Fruit fly (Drosophila melanogaster): Measurements from ENCODE around the gene sog.

The sog gene

dm6 chrX:15594230-15594857 is 38.9 kb downstream of the sog start (continued):
- peak; percentile 66; the same call in 1 of the 3 replicates for TF ChIP-seq CG3726 (GFP tag; IDR thresholded peaks at IDR 0.05)
- TF ChIP-seq tin (GFP tag; optimal IDR thresholded peaks at IDR 0.05), result peak; percentile 29
- TF ChIP-seq Hand (GFP tag; optimal IDR thresholded peaks at IDR 0.05), result no peak
- peak; percentile 11 for TF ChIP-seq dmrt11E (tag; optimal IDR thresholded peaks at IDR 0.05)
- TF ChIP-seq ato (GFP tag; IDR thresholded peaks at IDR 0.05; ENCODE audit: partially characterized antibody), result peak; percentile 29; the same call in 1 of the 2 replicates
- TF ChIP-seq Trl (optimal IDR thresholded peaks at IDR 0.05), result peak in 1 of 2 experiments; percentile 24
- no peak for TF ChIP-seq Trl (GFP tag; optimal IDR thresholded peaks at IDR 0.05)
- peak; percentile 52 for TF ChIP-seq Sox102F (GFP tag; optimal IDR thresholded peaks at IDR 0.05)
- TF ChIP-seq NC2β (GFP tag; optimal IDR thresholded peaks at IDR 0.05), result peak; percentile 21
- no peak for TF ChIP-seq ab (GFP tag; optimal IDR thresholded peaks at IDR 0.05)
- no peak for TF ChIP-seq CG18619 (GFP tag; optimal IDR thresholded peaks at IDR 0.05)
- TF ChIP-seq CG8924 (tag; optimal IDR thresholded peaks at IDR 0.05), result no peak
- TF ChIP-seq trem (tag; optimal IDR thresholded peaks at IDR 0.05), result peak; percentile 31
- TF ChIP-seq CG15601 (tag; optimal IDR thresholded peaks at IDR 0.05), result peak; percentile 10
- no peak for TF ChIP-seq tll (GFP tag; optimal IDR thresholded peaks at IDR 0.05)
- no peak for TF ChIP-seq Ada2b (GFP tag; IDR thresholded peaks at IDR 0.05)
- peak; percentile 76; the same call in 2 of the 3 replicates for TF ChIP-seq zfh1 (GFP tag; IDR thresholded peaks at IDR 0.05)
- no peak for TF ChIP-seq Dfd (GFP tag; optimal IDR thresholded peaks at IDR 0.05)
- no peak for TF ChIP-seq CG11723 (GFP tag; optimal IDR thresholded peaks at IDR 0.05)
- TF ChIP-seq pita (GFP tag; optimal IDR thresholded peaks at IDR 0.05), result peak; percentile 40
- TF ChIP-seq dysf (GFP tag; IDR thresholded peaks at IDR 0.05), result peak; percentile 55; the same call in 1 of the 3 replicates
- peak; percentile 49 for TF ChIP-seq HLH3B (GFP tag; IDR thresholded peaks at IDR 0.05)
- TF ChIP-seq onecut (GFP tag; IDR thresholded peaks at IDR 0.05), result peak; percentile 39; the same call in 1 of the 2 replicates
- TF ChIP-seq lbe (GFP tag; optimal IDR thresholded peaks at IDR 0.05), result peak; percentile 4
- TF ChIP-seq ttk (GFP tag; IDR thresholded peaks at IDR 0.05), result peak; percentile 28; the same call in 1 of the 2 replicates
- TF ChIP-seq CG30020 (tag; optimal IDR thresholded peaks at IDR 0.05), result no peak
- no peak for TF ChIP-seq pan (optimal IDR thresholded peaks at IDR 0.05)
- TF ChIP-seq pan (GFP tag; optimal IDR thresholded peaks at IDR 0.05 in 1 of 2, IDR thresholded peaks at IDR 0.05 in 1 of 2), result peak in 1 of 2 experiments; percentile 71
- TF ChIP-seq lmd (GFP tag; IDR thresholded peaks at IDR 0.05), result peak; percentile 56; the same call in 1 of the 2 replicates
- TF ChIP-seq CG10979 (tag; optimal IDR thresholded peaks at IDR 0.05), result no peak
- no peak for TF ChIP-seq grn (GFP tag; optimal IDR thresholded peaks at IDR 0.05)
- TF ChIP-seq Gug (GFP tag; IDR thresholded peaks at IDR 0.05), result no peak; the same call in 3 of the 4 replicates
- 0 out of 3 replicates have a peak, but pooled peaks have one; percentile 5 for TF ChIP-seq so (GFP tag; IDR thresholded peaks at IDR 0.05)
- no peak for TF ChIP-seq Bteb2 (GFP tag; optimal IDR thresholded peaks at IDR 0.05)
- TF ChIP-seq bsh (GFP tag; optimal IDR thresholded peaks at IDR 0.05), result peak in 1 of 2 experiments; percentile 2
- peak; percentile 12; the same call in 1 of the 3 replicates for TF ChIP-seq croc (GFP tag; conservative IDR thresholded peaks at IDR 0.05)
- TF ChIP-seq CG16813 (GFP tag; IDR thresholded peaks at IDR 0.05; ENCODE audit: partially characterized antibody), result peak; percentile 61
- TF ChIP-seq slbo (GFP tag; IDR thresholded peaks at IDR 0.05), result peak; percentile 79
- no peak for TF ChIP-seq trh (GFP tag; optimal IDR thresholded peaks at IDR 0.05)
- TF ChIP-seq unc-4 (GFP tag; IDR thresholded peaks at IDR 0.05; ENCODE audit: partially characterized antibody), result 0 out of 2 replicates have a peak, but pooled peaks have one; percentile 34
- no peak for TF ChIP-seq tap (tag; optimal IDR thresholded peaks at IDR 0.05)
- TF ChIP-seq rib (GFP tag; IDR thresholded peaks at IDR 0.05), result no peak
- TF ChIP-seq ci (GFP tag; IDR thresholded peaks at IDR 0.05), result peak; percentile 63
- peak; percentile 47; the same call in 1 of the 3 replicates for TF ChIP-seq ase (GFP tag; IDR thresholded peaks at IDR 0.05)
- no peak for TF ChIP-seq CG17912 (GFP tag; optimal IDR thresholded peaks at IDR 0.05)
- TF ChIP-seq CG17328 (GFP tag; IDR thresholded peaks at IDR 0.05), result peak; percentile 50; the same call in 1 of the 2 replicates
- peak; percentile 21 for TF ChIP-seq CG1603 (tag; optimal IDR thresholded peaks at IDR 0.05)
- TF ChIP-seq CG11456 (GFP tag; IDR thresholded peaks at IDR 0.05), result peak; percentile 94
- no peak for TF ChIP-seq scrt (GFP tag; optimal IDR thresholded peaks at IDR 0.05)
- TF ChIP-seq CG14667 (GFP tag; IDR thresholded peaks at IDR 0.05), result peak; percentile 63
